Worm (Caenorhabditis elegans): Measurements from ENCODE around the gene grp-1.
A peak's percentile ranks its signal among the peaks of the same experiment; 100 is the strongest.

The grp-1 gene

ce11 chrIII:8050944-8051343, 34.6 kb upstream of the grp-1 start, which contains the start of gene K12H4.7 (continued):
- no peak for TF ChIP-seq mdl-1 (tag; optimal IDR thresholded peaks at IDR 0.05)
- no peak for TF ChIP-seq dpl-1 (GFP tag; optimal IDR thresholded peaks at IDR 0.05)
- TF ChIP-seq ceh-44 (GFP tag; IDR thresholded peaks at IDR 0.05) = no peak
- TF ChIP-seq zip-11 (GFP tag; IDR thresholded peaks at IDR 0.05) = no peak

ce11 chrIII:8051838-8052237, 33.7 kb upstream of the grp-1 start:
- TF ChIP-seq aly-2 (tag; optimal IDR thresholded peaks at IDR 0.05) (no peak), D1046.2 (GFP tag; IDR thresholded peaks at IDR 0.05) (no peak), nhr-111 (GFP tag; optimal IDR thresholded peaks at IDR 0.05) (no peak), egl-27 (tag; optimal IDR thresholded peaks at IDR 0.05) (no peak), sdz-12 (GFP tag; optimal IDR thresholded peaks at IDR 0.05) (no peak), dve-1 (tag; optimal IDR thresholded peaks at IDR 0.05; ENCODE audit: insufficient read depth) (no peak), ceh-44 (GFP tag; IDR thresholded peaks at IDR 0.05) (no peak), Y75B8A.6 (GFP tag; IDR thresholded peaks at IDR 0.05) (no peak), spr-3 (GFP tag; optimal IDR thresholded peaks at IDR 0.05) (no peak), ztf-11 (tag; optimal IDR thresholded peaks at IDR 0.05) (no peak), zip-2 (tag; optimal IDR thresholded peaks at IDR 0.05) (no peak), nhr-25 (tag; optimal IDR thresholded peaks at IDR 0.05; ENCODE audit: borderline replicate concordance, insufficient read depth) (no peak), nhr-76 (tag; optimal IDR thresholded peaks at IDR 0.05) (no peak), attf-4 (tag; optimal IDR thresholded peaks at IDR 0.05) (no peak), vab-7 (GFP tag; IDR thresholded peaks at IDR 0.05) (no peak), daf-12 (tag; optimal IDR thresholded peaks at IDR 0.05) (no peak), nhr-11 (tag; optimal IDR thresholded peaks at IDR 0.05) (no peak)

ce11 chrIII:8061114-8061513, 24.4 kb upstream of the grp-1 start:
- TF ChIP-seq aly-2 (tag; optimal IDR thresholded peaks at IDR 0.05) = no peak
- no peak for TF ChIP-seq nhr-111 (GFP tag; optimal IDR thresholded peaks at IDR 0.05)
- peak in 1 of 2 experiments; percentile 96 for TF ChIP-seq unc-62 (GFP tag; optimal IDR thresholded peaks at IDR 0.05 in 1 of 2)
- TF ChIP-seq unc-62 (tag; optimal IDR thresholded peaks at IDR 0.05) = no peak
- no peak for TF ChIP-seq tag-97 (GFP tag; IDR thresholded peaks at IDR 0.05)

- TF ChIP-seq F49E8.2 (tag; optimal IDR thresholded peaks at IDR 0.05; ENCODE audit: borderline replicate concordance) = no peak
- TF ChIP-seq unc-62 (GFP tag; optimal IDR thresholded peaks at IDR 0.05 in 1 of 2) = peak in 1 of 2 experiments; percentile 95
- TF ChIP-seq unc-62 (tag; optimal IDR thresholded peaks at IDR 0.05) = no peak
- TF ChIP-seq saeg-2 (GFP tag; IDR thresholded peaks at IDR 0.05) = no peak
Observed at ce11 chrIII:8063659-8064058, 21.8 kb upstream of the grp-1 start.

ce11 chrIII:8065101-8065500, 20.4 kb upstream of the grp-1 start:
- TF ChIP-seq sdz-12 (GFP tag; optimal IDR thresholded peaks at IDR 0.05) (no peak), ceh-28 (tag; optimal IDR thresholded peaks at IDR 0.05) (no peak), mxl-3 (GFP tag; optimal IDR thresholded peaks at IDR 0.05) (no peak), vab-7 (GFP tag; IDR thresholded peaks at IDR 0.05) (no peak), F37D6.2 (tag; optimal IDR thresholded peaks at IDR 0.05) (no peak), daf-12 (tag; optimal IDR thresholded peaks at IDR 0.05) (no peak), dmd-6 (GFP tag; IDR thresholded peaks at IDR 0.05) (no peak), tra-1 (GFP tag; IDR thresholded peaks at IDR 0.05) (no peak), pqm-1 (tag; optimal IDR thresholded peaks at IDR 0.05) (no peak), duxl-1 (tag; optimal IDR thresholded peaks at IDR 0.05; ENCODE audit: poor library complexity) (no peak), spr-3 (GFP tag; optimal IDR thresholded peaks at IDR 0.05) (no peak), aly-2 (tag; optimal IDR thresholded peaks at IDR 0.05) (no peak), nhr-11 (tag; optimal IDR thresholded peaks at IDR 0.05) (no peak)

ce11 chrIII:8066989-8067388, 18.5 kb upstream of the grp-1 start, which contains the start of gene pros-1:
Gene pros-1 (plus strand): TSS chrIII:8067289.
- TF ChIP-seq ctbp-1 (GFP tag; IDR thresholded peaks at IDR 0.05) (no peak), duxl-1 (tag; optimal IDR thresholded peaks at IDR 0.05; ENCODE audit: poor library complexity) (no peak), tra-1 (GFP tag; IDR thresholded peaks at IDR 0.05) (no peak), fkh-10 (GFP tag; optimal IDR thresholded peaks at IDR 0.05) (no peak)

Measured in whole organism, L4 larva.